Worm (Caenorhabditis elegans): ENCODE data around the gene srw-100.

Gene srw-100

DNA sequence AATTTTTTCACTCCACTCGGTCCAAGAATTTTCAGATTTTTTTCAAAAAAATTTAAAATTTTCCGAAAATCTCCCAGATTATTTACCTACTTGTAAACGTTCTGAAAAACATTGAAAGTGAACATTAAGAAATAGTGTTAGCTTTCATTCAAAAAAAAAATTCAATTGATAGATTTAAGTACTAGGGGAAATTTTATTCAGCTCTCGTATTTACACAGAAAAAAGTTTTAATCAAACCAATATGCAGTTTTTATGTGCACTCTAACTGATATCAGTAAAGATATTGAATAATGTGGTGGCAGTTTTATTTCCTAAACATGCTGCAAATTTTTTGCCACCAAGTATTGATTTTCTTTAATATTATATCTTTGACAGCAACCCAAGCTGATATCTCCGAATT, 42.8 kb upstream of the srw-100 start, which contains the start of gene irld-42:
Gene irld-42 (plus strand): TSS at position 301 of the 400 bp plus-strand sequence.
- TF ChIP-seq fkh-4 (tag; optimal IDR thresholded peaks at IDR 0.05; ENCODE audit: borderline replicate concordance) (no peak), nhr-47 (tag; optimal IDR thresholded peaks at IDR 0.05) (no peak), unc-86 (tag; optimal IDR thresholded peaks at IDR 0.05) (no peak), nhr-76 (tag; optimal IDR thresholded peaks at IDR 0.05) (no peak), nhr-84 (tag; optimal IDR thresholded peaks at IDR 0.05) (no peak), xbp-1 (tag; optimal IDR thresholded peaks at IDR 0.05) (no peak), lin-15B (tag; optimal IDR thresholded peaks at IDR 0.05) (no peak), unc-30 (tag; optimal IDR thresholded peaks at IDR 0.05) (no peak), hpl-2 (GFP tag; optimal IDR thresholded peaks at IDR 0.05) (no peak), nhr-19 (GFP tag; conservative IDR thresholded peaks at IDR 0.05) (no peak), F16B12.6 (tag; optimal IDR thresholded peaks at IDR 0.05) (no peak), vab-15 (tag; optimal IDR thresholded peaks at IDR 0.05) (no peak), aly-2 (tag; optimal IDR thresholded peaks at IDR 0.05) (no peak), grh-1 (GFP tag; IDR thresholded peaks at IDR 0.05) (no peak), ztf-11 (tag; optimal IDR thresholded peaks at IDR 0.05) (no peak)

DNA sequence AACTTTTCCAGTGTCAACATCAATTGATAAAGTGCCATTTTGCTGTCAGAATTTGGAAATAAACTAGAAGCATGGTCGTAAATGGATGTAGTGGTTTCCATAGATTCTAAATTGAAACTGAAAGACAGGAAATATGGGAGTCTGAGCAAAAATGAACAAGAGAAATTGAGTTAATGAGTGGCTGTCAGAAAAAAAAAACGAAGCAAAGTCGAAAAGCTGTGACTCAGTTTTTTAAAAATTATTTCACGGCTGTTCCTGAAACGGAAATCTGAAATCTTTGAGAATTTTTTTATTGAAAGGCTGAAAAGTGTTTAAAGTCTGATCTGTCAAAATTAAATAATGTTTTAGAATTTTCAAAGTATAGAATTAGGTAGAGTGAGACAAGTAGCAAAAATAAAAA, 32.8 kb upstream of the srw-100 start, which contains the start of gene srw-98:
Gene srw-98 (minus strand): TSS at position 101 of the 400 bp plus-strand sequence.
- no peak for TF ChIP-seq blmp-1 (tag; optimal IDR thresholded peaks at IDR 0.05)

DNA sequence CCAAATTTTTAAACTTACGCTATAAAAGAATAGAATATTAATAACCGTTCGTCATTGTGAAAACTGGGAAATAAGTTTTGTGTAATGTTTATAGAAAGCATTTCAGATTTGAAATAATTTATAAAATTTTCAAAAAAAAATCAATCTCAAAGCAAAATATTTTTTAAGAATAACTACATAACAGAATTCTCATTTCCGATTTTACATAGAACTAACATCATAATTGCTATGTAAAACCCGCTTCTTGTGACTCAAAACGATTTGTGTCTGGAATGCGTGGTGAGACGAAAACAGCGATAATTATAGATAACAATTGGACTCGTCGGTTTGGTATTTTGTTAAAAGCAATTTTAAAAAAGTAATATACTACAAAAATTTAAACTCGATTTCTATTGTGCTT, 30.2 kb upstream of the srw-100 start, which contains the start of gene srw-91:
Gene srw-91 (minus strand): TSS at position 101 of the 400 bp plus-strand sequence.
- TF ChIP-seq sup-37 (GFP tag; optimal IDR thresholded peaks at IDR 0.05) (no peak), elt-2 (tag; optimal IDR thresholded peaks at IDR 0.05) (no peak)

DNA sequence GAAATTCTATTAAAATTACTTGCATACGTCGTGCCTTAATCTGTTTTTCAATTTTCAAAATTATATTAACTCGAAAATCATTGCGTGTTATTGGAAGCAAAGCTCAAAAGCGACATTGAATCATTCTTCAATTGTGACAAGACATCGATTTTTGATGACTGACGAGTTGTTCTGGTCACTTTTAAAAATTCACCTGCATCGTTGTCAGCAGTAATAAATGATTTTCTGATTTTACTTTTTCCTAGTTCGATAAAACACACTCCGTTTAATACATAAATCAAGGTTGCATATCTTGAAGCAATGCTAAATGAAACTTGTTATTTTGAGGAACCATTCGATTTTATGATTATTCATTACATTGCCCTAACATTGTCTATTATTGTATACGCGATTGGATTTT, 28.7 kb upstream of the srw-100 start, which contains the start of gene srh-3:
Gene srh-3 (plus strand): TSS at position 301 of the 400 bp plus-strand sequence.
- TF ChIP-seq ceh-88 (GFP tag; IDR thresholded peaks at IDR 0.05) (no peak), mab-9 (GFP tag; IDR thresholded peaks at IDR 0.05) (no peak), tlp-1 (tag; optimal IDR thresholded peaks at IDR 0.05) (no peak), Y116A8C.19 (tag; optimal IDR thresholded peaks at IDR 0.05; ENCODE audit: borderline replicate concordance) (no peak), pqm-1 (tag; optimal IDR thresholded peaks at IDR 0.05) (no peak), F16B12.6 (tag; optimal IDR thresholded peaks at IDR 0.05) (no peak), elt-2 (tag; optimal IDR thresholded peaks at IDR 0.05) (no peak), mef-2 (tag; optimal IDR thresholded peaks at IDR 0.05) (no peak), nhr-237 (tag; optimal IDR thresholded peaks at IDR 0.05) (no peak), efl-3 (GFP tag; optimal IDR thresholded peaks at IDR 0.05) (no peak), irx-1 (tag; optimal IDR thresholded peaks at IDR 0.05) (no peak), unc-98 (GFP tag; IDR thresholded peaks at IDR 0.05) (no peak), nhr-12 (tag; optimal IDR thresholded peaks at IDR 0.05) (no peak), grh-1 (GFP tag; IDR thresholded peaks at IDR 0.05) (no peak), lin-14 (GFP tag; optimal IDR thresholded peaks at IDR 0.05) (no peak), tbx-2 (tag; optimal IDR thresholded peaks at IDR 0.05) (no peak), ztf-4 (tag; optimal IDR thresholded peaks at IDR 0.05) (no peak)

DNA sequence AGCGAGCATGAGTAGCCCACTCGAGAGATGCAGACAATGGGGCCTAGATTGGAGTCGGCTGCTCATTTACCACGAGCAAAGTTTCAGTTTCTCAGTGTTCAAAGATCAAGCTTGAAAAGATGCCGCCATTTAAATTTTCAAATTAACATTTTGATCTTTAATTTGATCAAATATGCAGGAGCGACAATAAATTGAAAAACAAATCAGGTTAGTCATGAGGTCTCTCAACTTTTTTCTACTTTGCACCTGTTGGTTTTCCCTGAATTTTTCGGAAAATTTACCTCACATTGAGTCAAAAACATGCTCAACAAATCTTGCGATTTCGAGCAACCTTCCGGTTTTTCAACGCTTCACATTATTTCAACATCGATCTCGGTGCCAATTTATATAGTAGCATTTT, 25.7 kb upstream of the srw-100 start, which contains the start of gene srh-5:
Gene srh-5 (plus strand): TSS at position 301 of the 400 bp plus-strand sequence.
- TF ChIP-seq pax-3 (tag; optimal IDR thresholded peaks at IDR 0.05) (no peak), ceh-90 (tag; optimal IDR thresholded peaks at IDR 0.05) (no peak), lsy-2 (tag; optimal IDR thresholded peaks at IDR 0.05) (no peak), C34B4.2 (tag; optimal IDR thresholded peaks at IDR 0.05) (no peak), isw-1 (GFP tag; IDR thresholded peaks at IDR 0.05) (no peak), sptf-1 (tag; optimal IDR thresholded peaks at IDR 0.05) (no peak)

Data from whole organism, L1 larva.